Worm (Caenorhabditis elegans): ENCODE results near the gene R10D12.8.

R10D12.8 gene

DNA sequence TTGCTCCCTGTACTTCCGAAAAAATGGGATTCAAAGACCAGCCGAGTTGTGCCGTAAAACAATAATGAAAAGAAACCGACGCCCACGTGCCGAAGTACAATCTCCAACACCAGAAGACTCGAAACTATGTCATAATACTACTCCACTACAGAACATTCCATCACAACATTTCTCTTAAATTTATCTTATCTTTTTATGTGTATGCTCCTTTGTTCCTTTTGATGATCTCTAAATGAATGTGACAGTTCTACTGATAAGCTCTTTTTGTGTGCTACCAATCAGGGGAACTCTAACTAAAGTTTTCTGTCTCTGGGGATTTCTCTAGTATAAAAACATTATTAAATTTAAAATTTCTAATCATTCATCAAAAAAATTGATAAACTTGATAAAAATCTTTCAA is 33.7 kb upstream of the R10D12.8 start:
- TF ChIP-seq lin-11 (tag; optimal IDR thresholded peaks at IDR 0.05) = no peak
- TF ChIP-seq elt-2 (tag; optimal IDR thresholded peaks at IDR 0.05) = peak; percentile 89

DNA sequence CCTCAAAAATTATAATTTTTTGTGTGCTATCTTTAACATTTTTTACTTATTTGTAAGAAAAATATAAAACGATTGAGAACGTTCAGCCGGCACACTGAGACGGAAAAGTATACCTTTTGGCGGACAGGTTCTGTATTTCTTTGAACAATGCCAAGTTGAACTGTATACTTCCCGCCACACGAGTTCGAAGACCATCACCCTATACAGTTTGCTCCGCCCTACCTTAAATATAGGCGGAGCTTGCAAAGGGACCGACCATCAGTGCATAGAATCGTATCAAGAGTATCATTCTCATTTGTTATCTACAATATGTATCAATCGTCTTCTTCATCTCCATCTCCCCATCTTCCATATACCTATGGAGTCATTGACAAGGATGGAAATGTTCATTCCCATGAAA is 31.7 kb upstream of the R10D12.8 start, which contains the start of gene end-1:
end-1 (plus strand) TSS at position 301 of the 400 bp plus-strand sequence.
- TF ChIP-seq ceh-9 (tag; optimal IDR thresholded peaks at IDR 0.05) (no peak), ceh-2 (tag; optimal IDR thresholded peaks at IDR 0.05) (no peak), eyg-1 (tag; optimal IDR thresholded peaks at IDR 0.05) (no peak), pros-1 (tag; optimal IDR thresholded peaks at IDR 0.05) (no peak), ceh-30 (tag; optimal IDR thresholded peaks at IDR 0.05) (no peak)

DNA sequence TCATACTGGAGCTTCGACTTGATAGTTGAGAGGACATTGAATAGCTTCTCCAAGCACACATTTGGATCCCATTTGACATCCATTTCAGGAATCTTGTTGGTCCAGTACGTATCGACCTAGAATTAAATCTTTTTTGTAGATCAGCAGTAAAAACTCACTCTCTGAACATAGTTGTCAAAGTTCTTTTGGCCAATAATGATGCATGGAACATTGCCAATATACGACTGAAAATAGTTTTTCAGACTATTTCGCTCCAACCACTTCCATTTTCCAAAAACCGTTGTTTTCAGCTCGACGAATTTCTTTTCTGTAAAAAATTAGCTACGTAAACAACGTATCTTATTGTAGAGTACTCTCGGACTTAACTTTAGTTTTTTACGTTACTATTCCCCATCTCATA is 28.6 kb upstream of the R10D12.8 start:
- TF ChIP-seq lin-11 (tag; optimal IDR thresholded peaks at IDR 0.05) = no peak
- no peak for TF ChIP-seq ceh-22 (tag; optimal IDR thresholded peaks at IDR 0.05)
- no peak for TF ChIP-seq C38D4.7 (GFP tag; optimal IDR thresholded peaks at IDR 0.05)
- no peak for TF ChIP-seq ceh-18 (tag; optimal IDR thresholded peaks at IDR 0.05)
- TF ChIP-seq ceh-6 (GFP tag; optimal IDR thresholded peaks at IDR 0.05) = no peak
- no peak for TF ChIP-seq ttx-3 (tag; optimal IDR thresholded peaks at IDR 0.05)
- no peak for TF ChIP-seq odd-2 (tag; optimal IDR thresholded peaks at IDR 0.05)
- TF ChIP-seq pha-2 (tag; optimal IDR thresholded peaks at IDR 0.05) = no peak
- no peak for TF ChIP-seq gmeb-2 (tag; optimal IDR thresholded peaks at IDR 0.05)
- no peak for TF ChIP-seq ref-2 (tag; optimal IDR thresholded peaks at IDR 0.05)
- TF ChIP-seq npax-4 (tag; optimal IDR thresholded peaks at IDR 0.05) = no peak
- no peak for TF ChIP-seq F13H6.1 (tag; optimal IDR thresholded peaks at IDR 0.05)

ce11 chrV:13980807-13981206 is 27.7 kb upstream of the R10D12.8 start, which contains the start of gene eol-1:
TSS of gene eol-1 (minus strand) at chrV:13980907.
- TF ChIP-seq C38D4.7 (GFP tag; optimal IDR thresholded peaks at IDR 0.05) = no peak
- no peak for TF ChIP-seq ceh-9 (tag; optimal IDR thresholded peaks at IDR 0.05)
- no peak for TF ChIP-seq unc-55 (GFP tag; optimal IDR thresholded peaks at IDR 0.05)
- no peak for TF ChIP-seq pros-1 (tag; optimal IDR thresholded peaks at IDR 0.05)
- TF ChIP-seq C08G9.2 (tag; optimal IDR thresholded peaks at IDR 0.05) = no peak
- no peak for TF ChIP-seq ceh-31 (tag; optimal IDR thresholded peaks at IDR 0.05)
- no peak for TF ChIP-seq F13H6.1 (tag; optimal IDR thresholded peaks at IDR 0.05)
- no peak for TF ChIP-seq ztf-16 (tag; optimal IDR thresholded peaks at IDR 0.05)
- no peak for TF ChIP-seq ceh-6 (GFP tag; optimal IDR thresholded peaks at IDR 0.05)

ce11 chrV:13963279-13963976 is 10.3 kb upstream of the R10D12.8 start, which contains the start of gene sao-1:
TSS of gene sao-1 (plus strand) at chrV:13963926.
- TF ChIP-seq fkh-10 (GFP tag; optimal IDR thresholded peaks at IDR 0.05) = no peak
- no peak for TF ChIP-seq hlh-15 (tag; optimal IDR thresholded peaks at IDR 0.05)
- TF ChIP-seq C38D4.7 (GFP tag; optimal IDR thresholded peaks at IDR 0.05) = no peak
- no peak for TF ChIP-seq unc-86 (tag; optimal IDR thresholded peaks at IDR 0.05)
- no peak for TF ChIP-seq gmeb-2 (tag; optimal IDR thresholded peaks at IDR 0.05)
- TF ChIP-seq pax-1 (tag; optimal IDR thresholded peaks at IDR 0.05) = no peak
- no peak for TF ChIP-seq unc-42 (tag; optimal IDR thresholded peaks at IDR 0.05)
- no peak for TF ChIP-seq lin-11 (tag; optimal IDR thresholded peaks at IDR 0.05)
- no peak for TF ChIP-seq syd-9 (tag; optimal IDR thresholded peaks at IDR 0.05)
- no peak for TF ChIP-seq fax-1 (tag; optimal IDR thresholded peaks at IDR 0.05)
- TF ChIP-seq sdc-2 (tag; optimal IDR thresholded peaks at IDR 0.05) = no peak
- no peak for TF ChIP-seq ceh-22 (tag; optimal IDR thresholded peaks at IDR 0.05)
- TF ChIP-seq eyg-1 (tag; optimal IDR thresholded peaks at IDR 0.05) = no peak
- TF ChIP-seq hlh-8 (tag; optimal IDR thresholded peaks at IDR 0.05) = no peak
- no peak for TF ChIP-seq pha-2 (tag; optimal IDR thresholded peaks at IDR 0.05)
- TF ChIP-seq ahr-1 (tag; optimal IDR thresholded peaks at IDR 0.05) = no peak
- TF ChIP-seq dmd-4 (tag; optimal IDR thresholded peaks at IDR 0.05; ENCODE audit: borderline replicate concordance) = no peak
- TF ChIP-seq F13H6.1 (tag; optimal IDR thresholded peaks at IDR 0.05) = no peak
- TF ChIP-seq sox-2 (GFP tag; IDR thresholded peaks at IDR 0.05) = no peak
